Fruit fly (Drosophila melanogaster) whole organism, embryonic: ENCODE data around the gene CG34126.

Experiments
- Atf3 ChIP-seq: fragments of 200-800 bp; sonication (Bioruptor generic); optimal IDR thresholded peaks from 3 replicates; lab custom pipeline; 2016; ENCODE audit warnings: missing biosample characterization, missing genetic modification characterization
- B-H1 ChIP-seq: fragments of 200-800 bp; sonication (Bioruptor generic); IDR thresholded peaks from 3 replicates; pipeline ENCODE4 v1.3.6; 2022; ENCODE audit warnings: missing biosample characterization, missing genetic modification characterization
- CG10267 ChIP-seq: fragments of 200-800 bp; sonication (Bioruptor generic); optimal IDR thresholded peaks from 2 replicates; lab custom pipeline; 2018; ENCODE audit warnings: missing biosample characterization, mild to moderate bottlenecking, missing genetic modification characterization, moderate library complexity
- CG11696 ChIP-seq: fragments of 200-800 bp; sonication (Bioruptor generic); IDR thresholded peaks from 2 replicates; pipeline ENCODE4 v1.3.6; 2022; ENCODE audit warnings: missing biosample characterization, missing genetic modification characterization
- CG12155 ChIP-seq: fragments of 200-800 bp; sonication (Bioruptor generic); optimal IDR thresholded peaks from 3 replicates; lab custom pipeline; 2016; ENCODE audit warnings: missing biosample characterization, missing genetic modification characterization
- CG12219 ChIP-seq: fragments of 200-800 bp; sonication (Bioruptor generic); optimal IDR thresholded peaks from 3 replicates; lab custom pipeline; 2018; ENCODE audit warnings: missing biosample characterization, mild to moderate bottlenecking, missing genetic modification characterization
- CG15011 ChIP-seq: fragments of 200-800 bp; sonication (Bioruptor generic); optimal IDR thresholded peaks from 3 replicates; lab custom pipeline; 2018; ENCODE audit warnings: missing biosample characterization, mild to moderate bottlenecking, missing genetic modification characterization
- CG17359 ChIP-seq: fragments of 200-800 bp; sonication (Bioruptor generic); optimal IDR thresholded peaks from 3 replicates; lab custom pipeline; 2018; ENCODE audit warnings: missing biosample characterization, mild to moderate bottlenecking, missing genetic modification characterization, moderate library complexity
- CG17361 ChIP-seq: fragments of 200-800 bp; sonication (Bioruptor generic); IDR thresholded peaks from 3 replicates; pipeline ENCODE4 v1.3.6; 2022; ENCODE audit warnings: missing biosample characterization, missing genetic modification characterization
- CG17802 ChIP-seq: fragments of 200-800 bp; sonication (Bioruptor generic); optimal IDR thresholded peaks from 2 replicates; lab custom pipeline; 2018; ENCODE audit warnings: missing biosample characterization, mild to moderate bottlenecking, missing genetic modification characterization, moderate library complexity
- CG18476 ChIP-seq: fragments of 200-800 bp; sonication (Bioruptor generic); optimal IDR thresholded peaks from 2 replicates; lab custom pipeline; 2016; ENCODE audit warnings: missing biosample characterization, mild to moderate bottlenecking, missing genetic modification characterization
- CG18764 ChIP-seq: fragments of 200-800 bp; sonication (Bioruptor generic); optimal IDR thresholded peaks from 3 replicates; lab custom pipeline; 2016; ENCODE audit warnings: missing biosample characterization, missing genetic modification characterization
- CG8089 ChIP-seq: fragments of 200-800 bp; sonication (Bioruptor generic); optimal IDR thresholded peaks from 3 replicates; lab custom pipeline; 2016; ENCODE audit warnings: missing biosample characterization, missing genetic modification characterization
- Dll ChIP-seq: fragments of 200-800 bp; sonication (Bioruptor generic); IDR thresholded peaks from 4 replicates; pipeline ENCODE4 v1.3.6; 2022; ENCODE audit warnings: missing biosample characterization, missing genetic modification characterization; ENCODE audit not compliant: partially characterized antibody
- Dref ChIP-seq: fragments of 200-800 bp; sonication (Bioruptor generic); IDR thresholded peaks from 2 replicates; pipeline ENCODE4 v1.3.6; 2022; ENCODE audit warnings: missing biosample characterization, missing genetic modification characterization
- E2f2 ChIP-seq: fragments of 200-800 bp; sonication (Bioruptor generic); IDR thresholded peaks from 2 replicates; pipeline ENCODE4 v1.3.6; 2022; ENCODE audit warnings: missing biosample characterization, missing genetic modification characterization
- Ets97D ChIP-seq: fragments of 200-800 bp; sonication (Bioruptor generic); optimal IDR thresholded peaks from 3 replicates; lab custom pipeline; 2016; ENCODE audit warnings: missing biosample characterization, missing genetic modification characterization
- HmgZ ChIP-seq: fragments of 200-800 bp; sonication (Bioruptor generic); optimal IDR thresholded peaks from 2 replicates; lab custom pipeline; 2018; ENCODE audit warnings: missing biosample characterization, mild to moderate bottlenecking, missing genetic modification characterization
- Hr51 ChIP-seq, 2 experiments: fragments of 200-800 bp; sonication (Bioruptor generic); optimal IDR thresholded peaks; 2 replicates in 1 of 2; 3 replicates in 1 of 2; lab custom pipeline; 2016 to 2018; ENCODE audit warnings: missing biosample characterization in 2 of 2, missing genetic modification characterization in 2 of 2, mild to moderate bottlenecking in 1 of 2, moderate library complexity in 1 of 2
- Jarid2 ChIP-seq: fragments of 200-800 bp; sonication (Bioruptor generic); optimal IDR thresholded peaks from 3 replicates; lab custom pipeline; 2017; ENCODE audit warnings: mild to moderate bottlenecking, missing biosample characterization, missing genetic modification reagents, missing genetic modification characterization
- NFAT ChIP-seq: fragments of 200-800 bp; sonication (Bioruptor generic); IDR thresholded peaks from 2 replicates; pipeline ENCODE4 v1.3.6; 2022; ENCODE audit warnings: missing biosample characterization, missing genetic modification characterization
- Nf-YB ChIP-seq: fragments of 200-800 bp; sonication (Bioruptor generic); optimal IDR thresholded peaks from 3 replicates; lab custom pipeline; 2019; ENCODE audit warnings: missing biosample characterization, mild to moderate bottlenecking, missing genetic modification characterization, moderate library complexity
- Oli ChIP-seq: fragments of 200-800 bp; sonication (Bioruptor generic); optimal IDR thresholded peaks from 2 replicates; lab custom pipeline; 2018; ENCODE audit warnings: missing biosample characterization, mild to moderate bottlenecking, missing genetic modification characterization, moderate library complexity
- Six4 ChIP-seq: fragments of 200-800 bp; sonication (Bioruptor generic); optimal IDR thresholded peaks from 2 replicates; lab custom pipeline; 2016; ENCODE audit warnings: missing biosample characterization, missing genetic modification characterization
- Ssrp ChIP-seq: fragments of 200-800 bp; sonication (Bioruptor generic); optimal IDR thresholded peaks from 2 replicates; lab custom pipeline; 2018; ENCODE audit warnings: missing biosample characterization, mild to moderate bottlenecking, missing genetic modification characterization, moderate library complexity
- Stat92E ChIP-seq, 3 experiments: fragments of >200 bp in 2 of 3; fragments of 200-800 bp in 1 of 3; sonication (Bioruptor generic) in 1 of 3; optimal IDR thresholded peaks; 2 replicates each; lab custom pipeline; 2017 to 2019; ENCODE audit warnings: missing biosample characterization in 3 of 3, missing genetic modification characterization in 3 of 3, mild to moderate bottlenecking in 1 of 3, moderate library complexity in 1 of 3
- TFAM ChIP-seq: fragments of 200-800 bp; sonication (Bioruptor generic); optimal IDR thresholded peaks from 2 replicates; lab custom pipeline; 2017; ENCODE audit warnings: missing biosample characterization, missing genetic modification characterization, inconsistent platforms
- ac ChIP-seq: fragments of 200-800 bp; sonication (Bioruptor generic); optimal IDR thresholded peaks from 3 replicates; lab custom pipeline; 2017; ENCODE audit warnings: missing biosample characterization, mild to moderate bottlenecking, missing genetic modification characterization
- aop ChIP-seq: fragments of 200-800 bp; sonication (Bioruptor generic); IDR thresholded peaks from 2 replicates; pipeline ENCODE4 v1.3.6; 2022; ENCODE audit warnings: missing biosample characterization, missing genetic modification characterization
- ap ChIP-seq: fragments of 200-800 bp; sonication (Bioruptor generic); IDR thresholded peaks from 2 replicates; pipeline ENCODE4 v1.3.6; 2022; ENCODE audit warnings: missing biosample characterization, missing genetic modification characterization
- ase ChIP-seq: fragments of 200-800 bp; sonication (Bioruptor generic); IDR thresholded peaks from 3 replicates; pipeline ENCODE4 v1.3.6; 2022; ENCODE audit warnings: missing biosample characterization, missing genetic modification characterization
- bbx ChIP-seq: fragments of 200-800 bp; sonication (Bioruptor generic); IDR thresholded peaks from 2 replicates; pipeline ENCODE4 v1.3.6; 2022; ENCODE audit warnings: missing biosample characterization, missing genetic modification characterization; ENCODE audit not compliant: partially characterized antibody
- bowl ChIP-seq: fragments of 200-800 bp; sonication (Bioruptor generic); IDR thresholded peaks from 2 replicates; pipeline ENCODE4 v1.3.6; 2022; ENCODE audit warnings: missing biosample characterization, missing genetic modification characterization
- br ChIP-seq: fragments of >200 bp; optimal IDR thresholded peaks from 2 replicates; lab custom pipeline; 2017
- crp ChIP-seq, 2 experiments: fragments of 200-800 bp; sonication (Bioruptor generic); optimal IDR thresholded peaks; 2 replicates in 1 of 2; 3 replicates in 1 of 2; lab custom pipeline; 2017; ENCODE audit warnings: missing biosample characterization in 2 of 2, missing genetic modification characterization in 2 of 2, mild to moderate bottlenecking in 1 of 2, moderate library complexity in 1 of 2
- disco-r ChIP-seq: fragments of 200-800 bp; sonication (Bioruptor generic); optimal IDR thresholded peaks from 2 replicates; lab custom pipeline; 2016; ENCODE audit warnings: missing biosample characterization, missing genetic modification characterization
- esg ChIP-seq: fragments of 200-800 bp; sonication (Bioruptor generic); conservative IDR thresholded peaks from 2 replicates; pipeline ENCODE4 v1.3.6; 2022; ENCODE audit warnings: missing biosample characterization, missing genetic modification characterization
- gce ChIP-seq: fragments of 200-800 bp; sonication (Bioruptor generic); IDR thresholded peaks from 3 replicates; pipeline ENCODE4 v1.3.6; 2022; ENCODE audit warnings: missing biosample characterization, missing genetic modification characterization
- hb ChIP-seq: fragments of 200-800 bp; sonication (Bioruptor generic); IDR thresholded peaks from 3 replicates; pipeline ENCODE4 v1.3.6; 2022; ENCODE audit warnings: missing biosample characterization, missing genetic modification characterization; ENCODE audit not compliant: partially characterized antibody
- hkb ChIP-seq, 2 experiments: fragments of 200-800 bp in 1 of 2; fragments of >200 bp in 1 of 2; sonication (Bioruptor generic) in 1 of 2; IDR thresholded peaks in 1 of 2; optimal IDR thresholded peaks in 1 of 2; 2 replicates each; pipeline versions ENCODE4 v1.3.6 to Lab custom; 2017 to 2022; ENCODE audit warnings: missing biosample characterization in 1 of 2, missing genetic modification characterization in 1 of 2
- lbe ChIP-seq: fragments of 200-800 bp; sonication (Bioruptor generic); optimal IDR thresholded peaks from 2 replicates; lab custom pipeline; 2016; ENCODE audit warnings: missing biosample characterization, mild to moderate bottlenecking, missing genetic modification characterization
- lmd ChIP-seq: fragments of 200-800 bp; sonication (Bioruptor generic); IDR thresholded peaks from 2 replicates; pipeline ENCODE4 v1.3.6; 2022; ENCODE audit warnings: missing biosample characterization, missing genetic modification characterization
- oc ChIP-seq: fragments of 200-800 bp; sonication (Bioruptor generic); optimal IDR thresholded peaks from 2 replicates; lab custom pipeline; 2018; ENCODE audit warnings: missing biosample characterization, mild to moderate bottlenecking, missing genetic modification characterization, moderate library complexity
- repo ChIP-seq: fragments of 200-800 bp; sonication (Bioruptor generic); optimal IDR thresholded peaks from 2 replicates; lab custom pipeline; 2016; ENCODE audit warnings: missing biosample characterization, missing genetic modification characterization
- row ChIP-seq: fragments of 200-800 bp; sonication (Bioruptor generic); IDR thresholded peaks from 3 replicates; pipeline ENCODE4 v1.3.6; 2022; ENCODE audit warnings: missing biosample characterization, missing genetic modification characterization
- sens ChIP-seq: fragments of 200-800 bp; sonication (Bioruptor generic); peaks from one replicate; lab custom pipeline; 2016; ENCODE audit warnings: missing biosample characterization, missing genetic modification characterization
- sima ChIP-seq: fragments of 200-800 bp; sonication (Bioruptor generic); optimal IDR thresholded peaks from 2 replicates; lab custom pipeline; 2016; ENCODE audit warnings: missing biosample characterization, missing genetic modification characterization
- slou ChIP-seq: fragments of 200-800 bp; sonication (Bioruptor generic); optimal IDR thresholded peaks from 3 replicates; lab custom pipeline; 2016; ENCODE audit warnings: missing biosample characterization, missing genetic modification characterization
- sqz ChIP-seq: fragments of 200-800 bp; sonication (Bioruptor generic); optimal IDR thresholded peaks from 3 replicates; lab custom pipeline; 2018; ENCODE audit warnings: missing biosample characterization, mild to moderate bottlenecking, missing genetic modification characterization
- unpg ChIP-seq: fragments of 200-800 bp; sonication (Bioruptor generic); optimal IDR thresholded peaks from 3 replicates; lab custom pipeline; 2018; ENCODE audit warnings: missing biosample characterization, mild to moderate bottlenecking, missing genetic modification characterization, moderate library complexity
- zf30C ChIP-seq: fragments of 200-800 bp; sonication (Bioruptor generic); optimal IDR thresholded peaks from 3 replicates; lab custom pipeline; 2018; ENCODE audit warnings: missing biosample characterization, mild to moderate bottlenecking, missing genetic modification characterization

The CG34126 gene

DNA sequence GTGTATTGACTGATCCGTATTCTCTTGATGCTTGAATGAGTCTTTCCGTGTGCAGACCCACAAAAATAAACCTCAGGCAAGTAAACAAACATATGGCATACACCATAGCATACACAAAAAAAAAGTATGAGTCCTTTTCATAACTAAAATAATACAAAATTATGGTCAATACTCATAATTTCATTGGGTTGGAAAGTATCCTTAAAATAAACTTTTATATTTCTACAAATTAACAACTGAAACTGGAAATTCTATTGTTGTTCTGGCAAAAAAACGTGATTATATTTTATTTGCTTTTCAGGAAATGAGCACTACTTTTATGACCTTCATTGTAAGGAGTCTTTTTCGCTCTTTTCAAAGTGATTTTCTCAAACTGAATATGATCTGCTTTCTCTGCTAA lies 60.7 kb downstream of the CG34126 start (continued):
- no peak for TF ChIP-seq hkb (optimal IDR thresholded peaks at IDR 0.05; lab: Kevin White, UChicago)
- TF ChIP-seq hkb (GFP tag; IDR thresholded peaks at IDR 0.05; lab: Robert Waterston, UW), result no peak
- TF ChIP-seq unpg (GFP tag; lab: Kevin White, UChicago), result peak; percentile 48
- TF ChIP-seq sqz, result no peak
- no peak for TF ChIP-seq CG18476 (GFP tag; lab: Kevin White, UChicago)
- TF ChIP-seq zf30C (GFP tag; lab: Kevin White, UChicago), result peak; percentile 43
- peak; percentile 25 for TF ChIP-seq CG18764 (GFP tag; lab: Kevin White, UChicago)
- peak; percentile 1 for TF ChIP-seq Nf-YB (GFP tag; lab: Kevin White, UChicago)
- TF ChIP-seq aop, result no peak
- TF ChIP-seq Atf3 (GFP tag; lab: Kevin White, UChicago), result no peak
- TF ChIP-seq CG17361 (GFP tag; lab: Robert Waterston, UW), result peak; percentile 53; the same call in 2 of the 3 replicates
- no peak for TF ChIP-seq ase (GFP tag; lab: Robert Waterston, UW)
- TF ChIP-seq Ssrp, result peak; percentile 46
- TF ChIP-seq CG12155 (GFP tag; lab: Kevin White, UChicago), result no peak
- peak; percentile 88 for TF ChIP-seq sens (GFP tag; lab: Kevin White, UChicago)
- TF ChIP-seq repo (GFP tag; lab: Kevin White, UChicago), result no peak
- no peak for TF ChIP-seq NFAT
- TF ChIP-seq gce, result no peak
- no peak for TF ChIP-seq lmd (GFP tag; lab: Robert Waterston, UW)
- TF ChIP-seq CG8089 (GFP tag; lab: Kevin White, UChicago), result no peak
- TF ChIP-seq Hr51 (GFP tag; optimal IDR thresholded peaks at IDR 0.05; lab: Kevin White, UChicago), result peak in 1 of 2 experiments; percentile 40
- TF ChIP-seq disco-r (GFP tag; lab: Kevin White, UChicago), result no peak
- TF ChIP-seq sima (GFP tag; lab: Kevin White, UChicago), result no peak
- no peak for TF ChIP-seq B-H1 (GFP tag; lab: Robert Waterston, UW)
- no peak for TF ChIP-seq TFAM (GFP tag; lab: Kevin White, UChicago)
- TF ChIP-seq Oli (tag; lab: Kevin White, UChicago), result peak; percentile 36
- TF ChIP-seq Six4 (GFP tag; lab: Kevin White, UChicago), result peak; percentile 13
- TF ChIP-seq Stat92E (GFP tag; optimal IDR thresholded peaks at IDR 0.05; lab: Kevin White, UChicago), result no peak
- no peak for TF ChIP-seq Dll
- no peak for TF ChIP-seq ap (GFP tag; lab: Robert Waterston, UW)
- TF ChIP-seq slou, result no peak
- TF ChIP-seq bowl (GFP tag; lab: Robert Waterston, UW), result no peak
- no peak for TF ChIP-seq bbx (GFP tag; lab: Robert Waterston, UW)
- peak; percentile 88 for TF ChIP-seq CG11696 (GFP tag; lab: Robert Waterston, UW)
- TF ChIP-seq row (GFP tag; lab: Robert Waterston, UW), result peak; percentile 48
- TF ChIP-seq esg, result no peak
- TF ChIP-seq oc (tag; lab: Kevin White, UChicago), result no peak
- TF ChIP-seq E2f2 (GFP tag; lab: Robert Waterston, UW), result no peak
- TF ChIP-seq CG10267 (tag; lab: Kevin White, UChicago), result peak; percentile 36
- TF ChIP-seq Jarid2, result no peak
- no peak for TF ChIP-seq Dref (GFP tag; lab: Robert Waterston, UW)
- no peak for TF ChIP-seq crp (GFP tag; optimal IDR thresholded peaks at IDR 0.05; lab: Kevin White, UChicago)
- TF ChIP-seq CG12219 (GFP tag; lab: Kevin White, UChicago), result no peak
- no peak for TF ChIP-seq ac (GFP tag; lab: Kevin White, UChicago)
- TF ChIP-seq HmgZ (tag; lab: Kevin White, UChicago), result peak; percentile 4
- TF ChIP-seq br, result no peak
- TF ChIP-seq CG17359 (tag; lab: Kevin White, UChicago), result peak; percentile 31
- no peak for TF ChIP-seq lbe (GFP tag; lab: Kevin White, UChicago)
- no peak for TF ChIP-seq hb (GFP tag; lab: Robert Waterston, UW)
- TF ChIP-seq Ets97D (GFP tag; lab: Kevin White, UChicago), result no peak
- no peak for TF ChIP-seq CG15011 (GFP tag; lab: Kevin White, UChicago)
- TF ChIP-seq CG17802, result no peak
